Fruit fly (Drosophila melanogaster) whole organism, wandering third instar larva: Measurements from ENCODE around the gene CG15385.

Source experiments
- Abd-B ChIP-seq: fragments of >200 bp; optimal IDR thresholded peaks from 2 replicates; lab custom pipeline; 2017; ENCODE audit warnings: missing biosample characterization, missing genetic modification characterization
- CG32264 ChIP-seq: fragments of 200-800 bp; sonication (Bioruptor generic); optimal IDR thresholded peaks from 2 replicates; lab custom pipeline; 2016; ENCODE audit warnings: missing biosample characterization, missing genetic modification characterization
- CG9705 ChIP-seq: fragments of 200-800 bp; sonication (Bioruptor generic); optimal IDR thresholded peaks from 2 replicates; lab custom pipeline; 2018; ENCODE audit warnings: missing biosample characterization, mild to moderate bottlenecking, missing genetic modification characterization
- CrebA ChIP-seq: fragments of 200-800 bp; sonication (Bioruptor generic); optimal IDR thresholded peaks from 2 replicates; lab custom pipeline; 2016; ENCODE audit warnings: missing biosample characterization, mild to moderate bottlenecking, missing genetic modification characterization, borderline replicate concordance
- Dif ChIP-seq: fragments of 200-275, 200-300 bp; sonication (Bioruptor generic); optimal IDR thresholded peaks from 2 replicates; lab custom pipeline; 2018; ENCODE audit warnings: missing biosample characterization, missing genetic modification characterization; ENCODE audit not compliant: partially characterized antibody
- GATAd ChIP-seq: sonication (Bioruptor generic); optimal IDR thresholded peaks from 2 replicates; lab custom pipeline; 2016; ENCODE audit warnings: missing biosample characterization, missing genetic modification characterization
- HLH106 ChIP-seq: fragments of 200-800 bp; optimal IDR thresholded peaks from 3 replicates; lab custom pipeline; 2019; ENCODE audit warnings: missing biosample characterization, mild to moderate bottlenecking, missing genetic modification characterization, moderate library complexity
- Hnf4 ChIP-seq: fragments of 200-800 bp; sonication (Bioruptor generic); optimal IDR thresholded peaks from 2 replicates; lab custom pipeline; 2016; ENCODE audit warnings: missing biosample characterization, mild to moderate bottlenecking, missing genetic modification characterization
- Hr83 ChIP-seq: fragments of 200-300 bp; sonication (Bioruptor generic); optimal IDR thresholded peaks from 2 replicates; lab custom pipeline; 2016; ENCODE audit warnings: missing biosample characterization, mild to moderate bottlenecking, missing genetic modification characterization, moderate library complexity; ENCODE audit not compliant: poor library complexity, severe bottlenecking
- Jra ChIP-seq: sonication (Bioruptor generic); optimal IDR thresholded peaks from 2 replicates; lab custom pipeline; 2016; ENCODE audit warnings: missing biosample characterization, missing genetic modification characterization
- N ChIP-seq: fragments of >200 bp; optimal IDR thresholded peaks from 2 replicates; lab custom pipeline; 2018; ENCODE audit warnings: missing biosample characterization, missing external identifiers, missing genetic modification characterization
- OdsH ChIP-seq: fragments of 200-800 bp; sonication (Bioruptor generic); optimal IDR thresholded peaks from 2 replicates; lab custom pipeline; 2016; ENCODE audit warnings: missing biosample characterization, mild to moderate bottlenecking, missing genetic modification characterization
- Rel ChIP-seq, 2 experiments: fragments of 200-800 bp; sonication (Bioruptor generic) in 1 of 2; optimal IDR thresholded peaks; 2 replicates in 1 of 2; 3 replicates in 1 of 2; lab custom pipeline; 2016 to 2019; ENCODE audit warnings: mild to moderate bottlenecking in 2 of 2, missing biosample characterization in 2 of 2, missing genetic modification characterization in 2 of 2, moderate library complexity in 1 of 2
- Sp1 ChIP-seq: fragments of 200-800 bp; sonication (Bioruptor generic); optimal IDR thresholded peaks from 3 replicates; lab custom pipeline; 2019; ENCODE audit warnings: missing biosample characterization, mild to moderate bottlenecking, missing genetic modification characterization, moderate library complexity
- Vsx2 ChIP-seq: fragments of 200-300, 225-300 bp; sonication (Bioruptor generic); optimal IDR thresholded peaks from 2 replicates; lab custom pipeline; 2018; ENCODE audit warnings: missing biosample characterization, missing genetic modification characterization; ENCODE audit not compliant: partially characterized antibody
- br ChIP-seq: fragments of 200-800 bp; sonication (Bioruptor generic); optimal IDR thresholded peaks from 2 replicates; lab custom pipeline; 2016; ENCODE audit warnings: missing biosample characterization, missing genetic modification characterization
- brk ChIP-seq: fragments of 200-800 bp; sonication (Bioruptor generic); optimal IDR thresholded peaks from 2 replicates; lab custom pipeline; 2016; ENCODE audit warnings: missing biosample characterization, mild to moderate bottlenecking, missing genetic modification characterization
- dl ChIP-seq, 2 experiments: fragments of 175-275, 200-275 bp in 1 of 2; fragments of 200-275 bp in 1 of 2; sonication (Bioruptor generic); optimal IDR thresholded peaks; lab custom pipeline; 2018; ENCODE audit warnings: mild to moderate bottlenecking in 2 of 2, missing biosample characterization in 2 of 2, missing genetic modification characterization in 2 of 2, moderate library complexity in 2 of 2; ENCODE audit not compliant: partially characterized antibody in 2 of 2, insufficient read depth in 1 of 2
- dmrt93B ChIP-seq: fragments of 200-800 bp; sonication (Bioruptor generic); optimal IDR thresholded peaks from 2 replicates; lab custom pipeline; 2018; ENCODE audit warnings: missing biosample characterization, mild to moderate bottlenecking, missing genetic modification characterization
- dsf ChIP-seq: sonication (Bioruptor generic); optimal IDR thresholded peaks from 2 replicates; lab custom pipeline; 2016; ENCODE audit warnings: missing biosample characterization, missing genetic modification characterization, borderline replicate concordance
- ey ChIP-seq: fragments of 200-800 bp; sonication (Bioruptor generic); optimal IDR thresholded peaks from 2 replicates; lab custom pipeline; 2016; ENCODE audit warnings: missing biosample characterization, missing genetic modification characterization
- foxo ChIP-seq, 2 experiments: fragments of 200-800 bp; sonication (Bioruptor generic); optimal IDR thresholded peaks; 2 replicates in 1 of 2; 3 replicates in 1 of 2; lab custom pipeline; 2016 to 2017; ENCODE audit warnings: missing biosample characterization in 2 of 2, missing genetic modification characterization in 2 of 2
- h ChIP-seq: fragments of 200-800 bp; sonication (Bioruptor generic); optimal IDR thresholded peaks from 3 replicates; lab custom pipeline; 2016; ENCODE audit warnings: missing biosample characterization, mild to moderate bottlenecking, missing genetic modification characterization
- jim ChIP-seq: fragments of 175-275, 200-325 bp; sonication (Bioruptor generic); optimal IDR thresholded peaks from 2 replicates; lab custom pipeline; 2016; ENCODE audit warnings: missing biosample characterization, mild to moderate bottlenecking, missing genetic modification characterization
- lola ChIP-seq: fragments of >200 bp; optimal IDR thresholded peaks from 2 replicates; lab custom pipeline; 2017; ENCODE audit warnings: missing biosample characterization, missing genetic modification characterization
- pan ChIP-seq: fragments of >200 bp; optimal IDR thresholded peaks from 2 replicates; lab custom pipeline; 2017
- psq ChIP-seq: fragments of 200-800 bp; sonication (Bioruptor generic); optimal IDR thresholded peaks from 3 replicates; lab custom pipeline; 2017; ENCODE audit warnings: missing biosample characterization, mild to moderate bottlenecking, missing genetic modification characterization, moderate library complexity
- rgr ChIP-seq: fragments of 200-800 bp; sonication (Bioruptor generic); optimal IDR thresholded peaks from 3 replicates; lab custom pipeline; 2016; ENCODE audit warnings: missing biosample characterization, mild to moderate bottlenecking, missing genetic modification characterization
- sv ChIP-seq: fragments of 200-800 bp; sonication (Bioruptor generic); optimal IDR thresholded peaks from 3 replicates; lab custom pipeline; 2016; ENCODE audit warnings: missing biosample characterization, missing genetic modification characterization
- woc ChIP-seq: sonication (Bioruptor generic); optimal IDR thresholded peaks from 2 replicates; lab custom pipeline; 2016; ENCODE audit warnings: missing biosample characterization, mild to moderate bottlenecking, missing genetic modification characterization

The CG15385 gene

DNA sequence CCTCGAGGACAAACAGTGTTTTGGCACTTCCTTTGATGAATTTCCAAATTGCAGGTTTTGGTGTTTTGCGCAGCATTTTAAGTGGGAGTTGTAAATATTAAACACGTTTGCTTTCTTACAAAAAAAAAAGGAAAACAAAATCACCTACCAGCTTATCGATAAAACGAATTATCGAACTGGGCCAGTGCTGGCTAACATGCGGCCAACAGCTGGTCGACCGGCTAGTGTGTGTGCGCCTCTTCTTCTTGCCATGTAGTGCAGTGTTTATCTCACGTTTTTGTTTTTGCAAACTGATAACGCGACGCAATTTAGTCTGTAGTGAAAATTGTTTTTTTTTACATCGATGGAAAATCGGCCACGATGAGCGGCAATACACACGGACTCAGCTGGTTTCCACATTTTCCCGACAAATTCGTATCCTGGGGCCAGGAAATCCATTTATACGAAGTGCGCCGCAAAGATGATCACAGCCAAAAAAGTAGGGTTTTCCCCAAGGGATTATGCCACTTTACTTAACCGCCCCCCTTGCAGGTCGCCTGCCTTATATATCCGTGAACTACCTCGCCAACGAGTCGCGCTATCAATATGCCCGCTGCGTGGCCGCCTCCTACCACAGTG lies 4.8 kb upstream of the CG15385 start, which contains the start of the genes CG15386, CG42371 and mio:
TSS of gene CG15386 (minus strand) at position 180 of the 618 bp plus-strand sequence.
TSS of gene CG42371 (minus strand) at position 180 of the 618 bp plus-strand sequence.
TSS of gene mio (plus strand) at position 224 of the 618 bp plus-strand sequence.
- TF ChIP-seq Jra (GFP tag; lab: Kevin White, UChicago), result no peak
- peak; percentile 40 for TF ChIP-seq h
- TF ChIP-seq psq (GFP tag; lab: Kevin White, UChicago), result peak; percentile 5
- peak; percentile 8 for TF ChIP-seq Dif (GFP tag; lab: Kevin White, UChicago)
- peak; percentile 55 for TF ChIP-seq br (GFP tag; lab: Kevin White, UChicago)
- no peak for TF ChIP-seq dmrt93B (GFP tag; lab: Kevin White, UChicago)
- TF ChIP-seq Hr83 (GFP tag; lab: Kevin White, UChicago), result peak; percentile 83
- no peak for TF ChIP-seq N (GFP tag; lab: Kevin White, UChicago)
- TF ChIP-seq rgr (GFP tag; lab: Kevin White, UChicago), result peak; percentile 52
- TF ChIP-seq dl (GFP tag; optimal IDR thresholded peaks at IDR 0.05; lab: Kevin White, UChicago; ENCODE audit: insufficient read depth in 1 of 2, partially characterized antibody in 2 of 2), result peak in 1 of 2 experiments; percentile 22
- TF ChIP-seq Rel (GFP tag; optimal IDR thresholded peaks at IDR 0.05; lab: Kevin White, UChicago), result no peak
- TF ChIP-seq Rel (tag; optimal IDR thresholded peaks at IDR 0.05; lab: Kevin White, UChicago), result peak; percentile 86
- peak in 1 of 2 experiments; percentile 41 for TF ChIP-seq foxo (GFP tag; optimal IDR thresholded peaks at IDR 0.05; lab: Kevin White, UChicago)
- TF ChIP-seq ey (GFP tag; lab: Kevin White, UChicago), result peak; percentile 5
- no peak for TF ChIP-seq Vsx2 (GFP tag; lab: Kevin White, UChicago)
- TF ChIP-seq Sp1, result peak; percentile 32
- peak; percentile 70 for TF ChIP-seq jim (GFP tag; lab: Kevin White, UChicago)
- TF ChIP-seq OdsH (GFP tag; lab: Kevin White, UChicago), result peak; percentile 14

DNA sequence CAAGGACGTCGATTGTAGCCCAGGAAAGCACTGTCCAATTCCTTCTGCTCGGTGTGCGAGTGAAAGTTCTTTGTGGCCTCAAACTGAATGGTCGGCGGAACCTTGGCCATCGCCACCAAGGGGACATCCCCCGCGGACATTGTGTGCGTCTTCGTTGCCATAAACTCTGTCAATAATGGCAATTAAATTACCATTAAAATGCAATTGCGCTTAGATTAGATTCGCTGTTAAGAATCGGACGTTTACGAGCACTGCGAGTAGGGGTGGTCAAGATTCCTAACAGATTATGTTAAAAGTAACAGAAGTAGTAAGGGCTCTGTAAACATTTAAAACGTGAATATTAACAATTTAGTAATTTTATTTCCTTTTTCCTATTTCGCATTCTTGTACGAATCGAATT lies 3.7 kb upstream of the CG15385 start, which contains the start of gene daed:
TSS of gene daed (minus strand) at position 247 of the 400 bp plus-strand sequence.
- TF ChIP-seq Rel (GFP tag; optimal IDR thresholded peaks at IDR 0.05; lab: Kevin White, UChicago), result no peak
- TF ChIP-seq Rel (tag; optimal IDR thresholded peaks at IDR 0.05; lab: Kevin White, UChicago), result peak; percentile 86
- no peak for TF ChIP-seq Jra (GFP tag; lab: Kevin White, UChicago)
- TF ChIP-seq jim (GFP tag; lab: Kevin White, UChicago), result no peak
- no peak for TF ChIP-seq woc
- TF ChIP-seq Abd-B (GFP tag; lab: Kevin White, UChicago), result no peak
- TF ChIP-seq brk (GFP tag; lab: Kevin White, UChicago), result no peak
- TF ChIP-seq rgr (GFP tag; lab: Kevin White, UChicago), result peak; percentile 7
- no peak for TF ChIP-seq GATAd (GFP tag; lab: Kevin White, UChicago)
- peak; percentile 50 for TF ChIP-seq Sp1
- TF ChIP-seq Vsx2 (GFP tag; lab: Kevin White, UChicago), result no peak
- no peak for TF ChIP-seq dsf (GFP tag; lab: Kevin White, UChicago)
- no peak for TF ChIP-seq psq (GFP tag; lab: Kevin White, UChicago)
- no peak for TF ChIP-seq CG32264
- no peak for TF ChIP-seq pan (lab: Kevin White, UChicago)
- TF ChIP-seq Dif (GFP tag; lab: Kevin White, UChicago), result no peak

DNA sequence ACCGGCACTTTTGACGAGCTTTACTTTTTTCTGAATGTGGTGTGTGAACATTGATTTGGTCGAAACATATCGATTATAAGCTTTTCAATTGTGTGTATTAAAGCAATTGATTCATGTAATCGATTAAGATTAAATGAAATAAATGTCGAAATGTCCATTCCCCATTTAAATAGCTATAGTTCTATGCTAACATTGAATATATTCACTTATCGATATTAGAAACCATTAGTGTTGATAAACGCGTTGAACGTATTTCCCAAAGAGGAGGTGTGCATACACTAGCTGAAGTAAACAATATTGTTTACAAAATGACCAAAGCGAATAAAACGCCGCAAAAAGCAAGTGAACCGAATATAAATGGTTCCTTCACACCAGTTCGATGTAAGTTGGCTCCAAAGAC lies 1.6 kb upstream of the CG15385 start, which contains the start of the genes Uch and CG34174:
TSS of gene Uch (minus strand) at position 208 of the 400 bp plus-strand sequence.
TSS of gene CG34174 (plus strand) at position 263 of the 400 bp plus-strand sequence.
- TF ChIP-seq sv (GFP tag; lab: Kevin White, UChicago), result no peak
- no peak for TF ChIP-seq Rel (GFP tag; optimal IDR thresholded peaks at IDR 0.05; lab: Kevin White, UChicago)
- peak; percentile 52 for TF ChIP-seq Rel (tag; optimal IDR thresholded peaks at IDR 0.05; lab: Kevin White, UChicago)
- no peak for TF ChIP-seq Hnf4 (GFP tag; lab: Kevin White, UChicago)
- TF ChIP-seq foxo (GFP tag; optimal IDR thresholded peaks at IDR 0.05; lab: Kevin White, UChicago), result peak in 1 of 2 experiments; percentile 30
- TF ChIP-seq OdsH (GFP tag; lab: Kevin White, UChicago), result peak; percentile 36
- peak; percentile 2 for TF ChIP-seq psq (GFP tag; lab: Kevin White, UChicago)
- no peak for TF ChIP-seq CrebA
- no peak for TF ChIP-seq CG32264
- TF ChIP-seq jim (GFP tag; lab: Kevin White, UChicago), result no peak
- no peak for TF ChIP-seq brk (GFP tag; lab: Kevin White, UChicago)
- TF ChIP-seq CG9705 (GFP tag; lab: Kevin White, UChicago), result peak; percentile 55
- TF ChIP-seq Sp1, result peak; percentile 64
- TF ChIP-seq HLH106 (tag; lab: Kevin White, UChicago), result peak; percentile 32
- TF ChIP-seq rgr (GFP tag; lab: Kevin White, UChicago), result peak; percentile 73
- peak; percentile 3 for TF ChIP-seq ey (GFP tag; lab: Kevin White, UChicago)
- TF ChIP-seq lola, result no peak
- no peak for TF ChIP-seq br (GFP tag; lab: Kevin White, UChicago)
- peak; percentile 67 for TF ChIP-seq h
